Worm (Caenorhabditis elegans) whole organism, early embryonic: ENCODE measurements around the gene cdc-42.

ENCODE experiments used
- B0310.2 ChIP-seq: sonication (generic microtip); optimal IDR thresholded peaks from 2 replicates; lab custom pipeline; 2016; ENCODE audit warnings: mild to moderate bottlenecking, missing genetic modification characterization, missing compliant biosample characterization
- ama-1 ChIP-seq: fragments of 150-350 bp; optimal IDR thresholded peaks from 2 replicates; lab custom pipeline; 2014
- ceh-36 ChIP-seq: sonication (generic microtip); optimal IDR thresholded peaks from 2 replicates; lab custom pipeline; 2016; ENCODE audit warnings: missing genetic modification characterization, inconsistent platforms, missing compliant biosample characterization
- ets-7 ChIP-seq: sonication (generic microtip); optimal IDR thresholded peaks from 2 replicates; lab custom pipeline; 2016; ENCODE audit warnings: missing genotype, missing genetic modification characterization, missing compliant biosample characterization
- flt-1 ChIP-seq: fragments of 200-800 bp; sonication (Bioruptor generic); IDR thresholded peaks from 2 replicates; pipeline ENCODE4 v1.3.6; 2022; ENCODE audit warnings: missing genetic modification characterization, missing compliant biosample characterization
- hmg-4 ChIP-seq: fragments of 200-800 bp; sonication (Bioruptor generic); optimal IDR thresholded peaks from 2 replicates; lab custom pipeline; 2018; ENCODE audit warnings: mild to moderate bottlenecking, missing genetic modification characterization, missing compliant biosample characterization
- pes-1 ChIP-seq: fragments of 200-800 bp; sonication (Bioruptor generic); IDR thresholded peaks from 2 replicates; pipeline ENCODE4 v1.3.6; 2022; ENCODE audit warnings: missing genetic modification reagents, missing genetic modification characterization, missing compliant biosample characterization
- scrt-1 ChIP-seq: fragments of 200-800 bp; sonication (Bioruptor generic); IDR thresholded peaks from 2 replicates; pipeline ENCODE4 v1.3.6; 2022; ENCODE audit warnings: missing genetic modification characterization, missing compliant biosample characterization
- tbx-11 ChIP-seq: fragments of 200-800 bp; sonication (Bioruptor generic); IDR thresholded peaks from 2 replicates; pipeline ENCODE4 v1.3.6; 2022; ENCODE audit warnings: missing genetic modification characterization, missing compliant biosample characterization

DNA sequence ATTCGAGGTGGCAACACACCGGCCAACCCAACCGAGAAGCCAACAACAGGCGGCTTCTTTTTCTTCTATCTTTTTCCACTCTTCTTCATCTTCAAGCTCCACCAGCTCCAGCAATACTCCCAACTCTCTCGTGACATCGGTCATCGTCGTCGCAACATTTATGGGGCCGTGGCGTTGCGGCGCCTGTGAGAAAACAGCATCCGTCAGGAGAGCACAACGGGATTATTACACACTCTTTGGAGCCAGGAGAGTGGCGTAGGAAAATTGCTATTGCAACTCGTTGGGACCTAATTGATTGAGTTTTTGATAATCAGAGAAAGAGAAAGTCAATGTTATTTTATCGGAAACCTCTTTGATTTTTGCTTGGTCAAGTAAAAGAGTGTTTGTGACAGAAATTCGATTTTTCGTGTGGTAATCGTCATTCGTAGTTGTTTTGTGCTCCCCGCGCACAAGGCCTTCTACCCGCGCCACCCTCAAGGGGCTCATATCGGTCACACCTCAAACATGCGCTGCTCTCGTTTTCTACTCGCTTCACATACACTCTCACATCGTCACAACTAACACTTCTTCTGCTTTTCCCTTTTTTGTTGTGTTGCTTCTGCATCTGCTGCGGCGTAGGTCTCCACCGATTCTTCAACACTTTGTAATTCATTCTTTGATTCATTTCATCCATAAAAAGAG is 24.0 kb downstream of the cdc-42 start:
- TF ChIP-seq flt-1 (GFP tag; lab: Robert Waterston, UW) (no peak), ama-1 (lab: Kevin White, UChicago) (no peak), ets-7 (tag; lab: Kevin White, UChicago) (no peak), B0310.2 (tag; lab: Kevin White, UChicago) (no peak), ceh-36 (tag; lab: Kevin White, UChicago) (no peak), scrt-1 (GFP tag; lab: Robert Waterston, UW) (no peak), tbx-11 (GFP tag; lab: Robert Waterston, UW) (no peak), pes-1 (no peak), hmg-4 (GFP tag; lab: Kevin White, UChicago) (no peak)
